Fruit fly (Drosophila melanogaster): ENCODE data around the gene CG8004.

The CG8004 gene

dm6 chr3L:19895556-19895995 lies 32.7 kb downstream of the CG8004 start:
- TF ChIP-seq tai (GFP tag; optimal IDR thresholded peaks at IDR 0.05) = no peak
- TF ChIP-seq fru (GFP tag; optimal IDR thresholded peaks at IDR 0.05) = no peak
- no peak for TF ChIP-seq N (GFP tag; optimal IDR thresholded peaks at IDR 0.05)
- peak; percentile 51 for TF ChIP-seq Hr83 (GFP tag; optimal IDR thresholded peaks at IDR 0.05; ENCODE audit: poor library complexity, severe bottlenecking)
- TF ChIP-seq jim (GFP tag; optimal IDR thresholded peaks at IDR 0.05) = no peak
- peak; percentile 13 for TF ChIP-seq OdsH (GFP tag; optimal IDR thresholded peaks at IDR 0.05)
- TF ChIP-seq sv (GFP tag; optimal IDR thresholded peaks at IDR 0.05) = no peak
- peak; percentile 54 for TF ChIP-seq h (GFP tag; optimal IDR thresholded peaks at IDR 0.05)
- no peak for TF ChIP-seq Jra (GFP tag; optimal IDR thresholded peaks at IDR 0.05)
- TF ChIP-seq pan (optimal IDR thresholded peaks at IDR 0.05) = no peak
- peak; percentile 15 for TF ChIP-seq sage (GFP tag; optimal IDR thresholded peaks at IDR 0.05)
- TF ChIP-seq Hnf4 (GFP tag; optimal IDR thresholded peaks at IDR 0.05) = no peak
- no peak for TF ChIP-seq usp (GFP tag; optimal IDR thresholded peaks at IDR 0.05)
- TF ChIP-seq psq (GFP tag; optimal IDR thresholded peaks at IDR 0.05) = peak; percentile 65
- TF ChIP-seq Myc (optimal IDR thresholded peaks at IDR 0.05) = no peak
- no peak for TF ChIP-seq dmrt93B (GFP tag; optimal IDR thresholded peaks at IDR 0.05)
- TF ChIP-seq Mio (GFP tag; optimal IDR thresholded peaks at IDR 0.05) = no peak
- TF ChIP-seq lola (GFP tag; optimal IDR thresholded peaks at IDR 0.05) = no peak
- TF ChIP-seq CrebA (GFP tag; optimal IDR thresholded peaks at IDR 0.05; ENCODE audit: borderline replicate concordance) = no peak
- TF ChIP-seq Dfd (GFP tag; optimal IDR thresholded peaks at IDR 0.05) = no peak
- TF ChIP-seq dl (GFP tag; optimal IDR thresholded peaks at IDR 0.05; ENCODE audit: insufficient read depth in 1 of 2, partially characterized antibody in 2 of 2) = peak; percentile 81 to 92
- TF ChIP-seq CG9705 (GFP tag; optimal IDR thresholded peaks at IDR 0.05) = no peak
- no peak for TF ChIP-seq CG32264 (GFP tag; optimal IDR thresholded peaks at IDR 0.05)
- TF ChIP-seq HLH106 (tag; optimal IDR thresholded peaks at IDR 0.05) = no peak
- TF ChIP-seq Vsx2 (GFP tag; optimal IDR thresholded peaks at IDR 0.05; ENCODE audit: partially characterized antibody) = peak; percentile 84
- no peak for TF ChIP-seq woc (GFP tag; optimal IDR thresholded peaks at IDR 0.05)
- no peak for TF ChIP-seq brk (GFP tag; optimal IDR thresholded peaks at IDR 0.05)
- TF ChIP-seq Abd-B (GFP tag; optimal IDR thresholded peaks at IDR 0.05) = no peak
- TF ChIP-seq GATAd (GFP tag; optimal IDR thresholded peaks at IDR 0.05) = no peak
- peak; percentile 82 for TF ChIP-seq Dif (GFP tag; optimal IDR thresholded peaks at IDR 0.05; ENCODE audit: partially characterized antibody)
- peak; percentile 25 for TF ChIP-seq rgr (GFP tag; optimal IDR thresholded peaks at IDR 0.05)
- TF ChIP-seq br (GFP tag; optimal IDR thresholded peaks at IDR 0.05) = no peak
- TF ChIP-seq Hr78 (GFP tag; optimal IDR thresholded peaks at IDR 0.05) = no peak
- TF ChIP-seq Rel (GFP tag; optimal IDR thresholded peaks at IDR 0.05) = no peak
- peak; percentile 81 for TF ChIP-seq Rel (tag; optimal IDR thresholded peaks at IDR 0.05)
- no peak for TF ChIP-seq ey (GFP tag; optimal IDR thresholded peaks at IDR 0.05)
- TF ChIP-seq dsf (GFP tag; optimal IDR thresholded peaks at IDR 0.05; ENCODE audit: borderline replicate concordance) = no peak
- TF ChIP-seq foxo (GFP tag; optimal IDR thresholded peaks at IDR 0.05) = no peak
- TF ChIP-seq Sp1 (GFP tag; optimal IDR thresholded peaks at IDR 0.05) = no peak
